Fruit fly (Drosophila melanogaster) whole organism, embryonic: ENCODE measurements around the gene mRpS18B.

Source experiments
- Ada2b ChIP-seq: fragments of 200-800 bp; sonication (Bioruptor generic); IDR thresholded peaks from 2 replicates; pipeline ENCODE4 v1.3.6; 2022; ENCODE audit warnings: missing biosample characterization, missing genetic modification characterization
- Asciz ChIP-seq: fragments of 200-800 bp; sonication (Bioruptor generic); optimal IDR thresholded peaks from 2 replicates; lab custom pipeline; 2017; ENCODE audit warnings: missing biosample characterization, mild to moderate bottlenecking, missing genetic modification characterization, missing genetic modification reagents
- Bgb ChIP-seq: fragments of 200-800 bp; sonication (Bioruptor generic); IDR thresholded peaks from 2 replicates; pipeline ENCODE4 v1.3.6; 2022; ENCODE audit warnings: missing biosample characterization, missing genetic modification characterization; ENCODE audit not compliant: partially characterized antibody
- CG10321 ChIP-seq: fragments of 200-800 bp; sonication (Bioruptor generic); IDR thresholded peaks from 2 replicates; pipeline ENCODE4 v1.3.6; 2022; ENCODE audit warnings: missing biosample characterization, missing genetic modification characterization
- CG10959 ChIP-seq: fragments of 200-800 bp; sonication (Bioruptor generic); IDR thresholded peaks from 2 replicates; pipeline ENCODE4 v1.3.6; 2022; ENCODE audit warnings: missing biosample characterization, missing genetic modification characterization
- CG11093 ChIP-seq: fragments of 200-800 bp; sonication (Bioruptor generic); IDR thresholded peaks from 3 replicates; pipeline ENCODE4 v1.3.6; 2022; ENCODE audit warnings: missing biosample characterization, missing genetic modification characterization
- CG11723 ChIP-seq: fragments of 200-800 bp; sonication (Bioruptor generic); optimal IDR thresholded peaks from 2 replicates; lab custom pipeline; 2017; ENCODE audit warnings: missing biosample characterization, mild to moderate bottlenecking, missing genetic modification characterization
- CG12104 ChIP-seq: fragments of 200-800 bp; sonication (Bioruptor generic); optimal IDR thresholded peaks from 3 replicates; lab custom pipeline; 2016; ENCODE audit warnings: missing biosample characterization, missing genetic modification characterization
- CG13424 ChIP-seq: fragments of 200-800 bp; sonication (Bioruptor generic); optimal IDR thresholded peaks from 2 replicates; lab custom pipeline; 2019; ENCODE audit warnings: missing biosample characterization, mild to moderate bottlenecking, missing genetic modification characterization, moderate library complexity
- CG15011 ChIP-seq: fragments of 200-800 bp; sonication (Bioruptor generic); optimal IDR thresholded peaks from 3 replicates; lab custom pipeline; 2018; ENCODE audit warnings: missing biosample characterization, mild to moderate bottlenecking, missing genetic modification characterization
- CG18476 ChIP-seq: fragments of 200-800 bp; sonication (Bioruptor generic); optimal IDR thresholded peaks from 2 replicates; lab custom pipeline; 2016; ENCODE audit warnings: missing biosample characterization, mild to moderate bottlenecking, missing genetic modification characterization
- CG2116 ChIP-seq: fragments of 200-800 bp; sonication (Bioruptor generic); optimal IDR thresholded peaks from 3 replicates; lab custom pipeline; 2018; ENCODE audit warnings: missing biosample characterization, mild to moderate bottlenecking, missing genetic modification characterization
- CG32532 ChIP-seq: fragments of 200-800 bp; sonication (Bioruptor generic); IDR thresholded peaks from 2 replicates; pipeline ENCODE4 v1.3.6; 2022; ENCODE audit warnings: missing biosample characterization, missing genetic modification characterization
- CG3281 ChIP-seq: fragments of 200-800 bp; sonication (Bioruptor generic); optimal IDR thresholded peaks from 3 replicates; lab custom pipeline; 2017; ENCODE audit warnings: missing biosample characterization, mild to moderate bottlenecking, missing genetic modification characterization
- CG33213 ChIP-seq: fragments of 200-800 bp; sonication (Bioruptor generic); optimal IDR thresholded peaks from 3 replicates; lab custom pipeline; 2016; ENCODE audit warnings: missing biosample characterization, missing genetic modification characterization
- CG3847 ChIP-seq: fragments of 200-800 bp; sonication (Bioruptor generic); IDR thresholded peaks from 2 replicates; pipeline ENCODE4 v1.3.6; 2022; ENCODE audit warnings: missing biosample characterization, missing genetic modification characterization
- CG4404 ChIP-seq: fragments of 200-800 bp; sonication (Bioruptor generic); IDR thresholded peaks from 2 replicates; pipeline ENCODE4 v1.3.6; 2022; ENCODE audit warnings: missing biosample characterization, missing genetic modification characterization
- CG4617 ChIP-seq: fragments of 200-800 bp; sonication (Bioruptor generic); optimal IDR thresholded peaks from 3 replicates; lab custom pipeline; 2016; ENCODE audit warnings: missing biosample characterization, missing genetic modification characterization, borderline replicate concordance
- CG5180 ChIP-seq: fragments of 200-800 bp; sonication (Bioruptor generic); optimal IDR thresholded peaks from 3 replicates; lab custom pipeline; 2017; ENCODE audit warnings: missing biosample characterization, missing genetic modification characterization, mild to moderate bottlenecking, moderate library complexity, missing genetic modification reagents
- CG7271 ChIP-seq: fragments of 200-800 bp; sonication (Bioruptor generic); optimal IDR thresholded peaks from 2 replicates; lab custom pipeline; 2018; ENCODE audit warnings: missing biosample characterization, mild to moderate bottlenecking, missing genetic modification characterization, moderate library complexity
- CG7963 ChIP-seq: fragments of 200-800 bp; sonication (Bioruptor generic); IDR thresholded peaks from 3 replicates; pipeline ENCODE4 v1.3.6; 2022; ENCODE audit warnings: missing biosample characterization, missing genetic modification characterization; ENCODE audit not compliant: partially characterized antibody
- Dref ChIP-seq: fragments of 200-800 bp; sonication (Bioruptor generic); IDR thresholded peaks from 2 replicates; pipeline ENCODE4 v1.3.6; 2022; ENCODE audit warnings: missing biosample characterization, missing genetic modification characterization
- Elba2 ChIP-seq: fragments of 200-800 bp; sonication (Bioruptor generic); optimal IDR thresholded peaks from 3 replicates; lab custom pipeline; 2016; ENCODE audit warnings: missing biosample characterization, missing genetic modification characterization
- HLH4C ChIP-seq: fragments of 200-800 bp; sonication (Bioruptor generic); IDR thresholded peaks from 3 replicates; pipeline ENCODE4 v1.3.6; 2022; ENCODE audit warnings: missing biosample characterization, missing genetic modification characterization; ENCODE audit not compliant: partially characterized antibody
- Hey ChIP-seq: fragments of 200-800 bp; sonication (Bioruptor generic); optimal IDR thresholded peaks from 3 replicates; lab custom pipeline; 2018; ENCODE audit warnings: missing biosample characterization, mild to moderate bottlenecking, missing genetic modification characterization
- Hmr ChIP-seq: fragments of 200-800 bp; sonication (Bioruptor generic); optimal IDR thresholded peaks from 3 replicates; lab custom pipeline; 2017; ENCODE audit warnings: mild to moderate bottlenecking, missing biosample characterization, missing genetic modification reagents, missing genetic modification characterization
- Hsf ChIP-seq: fragments of 200-800 bp; sonication (Bioruptor generic); optimal IDR thresholded peaks from 3 replicates; lab custom pipeline; 2016; ENCODE audit warnings: missing biosample characterization, missing genetic modification characterization
- Lhr ChIP-seq: fragments of 200-800 bp; sonication (Bioruptor generic); optimal IDR thresholded peaks from 3 replicates; lab custom pipeline; 2017; ENCODE audit warnings: mild to moderate bottlenecking, missing biosample characterization, missing genetic modification reagents, missing genetic modification characterization
- MESR4 ChIP-seq: fragments of 200-800 bp; sonication (Bioruptor generic); optimal IDR thresholded peaks from 2 replicates; lab custom pipeline; 2018; ENCODE audit warnings: missing biosample characterization, mild to moderate bottlenecking, missing genetic modification characterization, moderate library complexity
- Med ChIP-seq: fragments of 200-800 bp; sonication (Bioruptor generic); peaks from one replicate; lab custom pipeline; 2016; ENCODE audit warnings: missing biosample characterization, missing genetic modification characterization, mild to moderate bottlenecking, inconsistent platforms, moderate library complexity
- NC2α ChIP-seq: fragments of 200-800 bp; sonication (Bioruptor generic); optimal IDR thresholded peaks from 2 replicates; lab custom pipeline; 2016; ENCODE audit warnings: missing biosample characterization, missing genetic modification characterization
- Xrp1 ChIP-seq: fragments of 200-800 bp; sonication (Bioruptor generic); IDR thresholded peaks from 2 replicates; pipeline ENCODE4 v1.3.6; 2022; ENCODE audit warnings: missing biosample characterization, missing genetic modification characterization
- ato ChIP-seq: fragments of 200-800 bp; sonication (Bioruptor generic); IDR thresholded peaks from 2 replicates; pipeline ENCODE4 v1.3.6; 2022; ENCODE audit warnings: missing biosample characterization, missing genetic modification characterization; ENCODE audit not compliant: partially characterized antibody
- disco-r ChIP-seq: fragments of 200-800 bp; sonication (Bioruptor generic); optimal IDR thresholded peaks from 2 replicates; lab custom pipeline; 2016; ENCODE audit warnings: missing biosample characterization, missing genetic modification characterization
- exex ChIP-seq: fragments of 200-800 bp; sonication (Bioruptor generic); optimal IDR thresholded peaks from 4 replicates; lab custom pipeline; 2018; ENCODE audit warnings: missing biosample characterization, mild to moderate bottlenecking, missing genetic modification characterization, moderate library complexity
- gro ChIP-seq: fragments of 200-800 bp; sonication (Bioruptor generic); optimal IDR thresholded peaks from 2 replicates; lab custom pipeline; 2016; ENCODE audit warnings: missing biosample characterization, missing genetic modification characterization
- gt ChIP-seq: fragments of 200-800 bp; sonication (Bioruptor generic); IDR thresholded peaks from 2 replicates; pipeline ENCODE4 v1.3.6; 2022; ENCODE audit warnings: missing biosample characterization, missing genetic modification characterization
- jigr1 ChIP-seq: fragments of 200-800 bp; sonication (Bioruptor generic); IDR thresholded peaks from 3 replicates; pipeline ENCODE4 v1.3.6; 2022; ENCODE audit warnings: missing biosample characterization, missing genetic modification characterization
- nerfin-2 ChIP-seq: fragments of 200-800 bp; sonication (Bioruptor generic); IDR thresholded peaks from 2 replicates; pipeline ENCODE4 v1.3.6; 2022; ENCODE audit warnings: missing biosample characterization, missing genetic modification characterization; ENCODE audit not compliant: partially characterized antibody
- otp ChIP-seq: fragments of 200-800 bp; sonication (Bioruptor generic); IDR thresholded peaks from 3 replicates; pipeline ENCODE4, ENCODE4 v1.3.6; 2022; ENCODE audit warnings: missing biosample characterization, missing genetic modification characterization
- pb ChIP-seq: fragments of 200-800 bp; sonication (Bioruptor generic); optimal IDR thresholded peaks from 3 replicates; lab custom pipeline; 2016; ENCODE audit warnings: missing biosample characterization, missing genetic modification characterization
- peb ChIP-seq: fragments of 200-800 bp; sonication (Bioruptor generic); IDR thresholded peaks from 2 replicates; pipeline ENCODE4 v1.3.6; 2022; ENCODE audit warnings: missing biosample characterization, missing genetic modification characterization
- pfk ChIP-seq: fragments of 200-800 bp; sonication (Bioruptor generic); optimal IDR thresholded peaks from 2 replicates; lab custom pipeline; 2018; ENCODE audit warnings: missing biosample characterization, mild to moderate bottlenecking, missing genetic modification characterization, moderate library complexity
- pho ChIP-seq: fragments of 200-800 bp; sonication (Bioruptor generic); optimal IDR thresholded peaks from 2 replicates; lab custom pipeline; 2016; ENCODE audit warnings: missing biosample characterization, missing genetic modification characterization
- prd ChIP-seq, 3 experiments: fragments of >200 bp in 2 of 3; fragments of 200-800 bp in 1 of 3; sonication (Bioruptor generic) in 1 of 3; optimal IDR thresholded peaks in 2 of 3; IDR thresholded peaks in 1 of 3; 2 replicates in 2 of 3; 3 replicates in 1 of 3; pipeline versions ENCODE4 v1.3.6 to Lab custom; 2017 to 2022; ENCODE audit warnings: missing biosample characterization in 1 of 3, missing genetic modification characterization in 1 of 3
- pum ChIP-seq: fragments of 200-800 bp; sonication (Bioruptor generic); optimal IDR thresholded peaks from 2 replicates; lab custom pipeline; 2016; ENCODE audit warnings: missing biosample characterization, missing genetic modification characterization
- sd ChIP-seq: fragments of 200-800 bp; sonication (Bioruptor generic); optimal IDR thresholded peaks from 3 replicates; lab custom pipeline; 2018; ENCODE audit warnings: missing biosample characterization, mild to moderate bottlenecking, missing genetic modification characterization, moderate library complexity
- sens ChIP-seq: fragments of 200-800 bp; sonication (Bioruptor generic); peaks from one replicate; lab custom pipeline; 2016; ENCODE audit warnings: missing biosample characterization, missing genetic modification characterization
- slou ChIP-seq: fragments of 200-800 bp; sonication (Bioruptor generic); optimal IDR thresholded peaks from 3 replicates; lab custom pipeline; 2016; ENCODE audit warnings: missing biosample characterization, missing genetic modification characterization
- unc-4 ChIP-seq: fragments of 200-800 bp; sonication (Bioruptor generic); IDR thresholded peaks from 2 replicates; pipeline ENCODE4 v1.3.6; 2022; ENCODE audit warnings: missing biosample characterization, missing genetic modification characterization; ENCODE audit not compliant: partially characterized antibody
- wek ChIP-seq: fragments of 200-800 bp; sonication (Bioruptor generic); optimal IDR thresholded peaks from 3 replicates; lab custom pipeline; 2018; ENCODE audit warnings: missing biosample characterization, mild to moderate bottlenecking, missing genetic modification characterization, moderate library complexity
- zen ChIP-seq: fragments of 200-800 bp; sonication (Bioruptor generic); optimal IDR thresholded peaks from 3 replicates; lab custom pipeline; 2018; ENCODE audit warnings: missing biosample characterization, mild to moderate bottlenecking, missing genetic modification characterization, moderate library complexity

The mRpS18B gene

DNA sequence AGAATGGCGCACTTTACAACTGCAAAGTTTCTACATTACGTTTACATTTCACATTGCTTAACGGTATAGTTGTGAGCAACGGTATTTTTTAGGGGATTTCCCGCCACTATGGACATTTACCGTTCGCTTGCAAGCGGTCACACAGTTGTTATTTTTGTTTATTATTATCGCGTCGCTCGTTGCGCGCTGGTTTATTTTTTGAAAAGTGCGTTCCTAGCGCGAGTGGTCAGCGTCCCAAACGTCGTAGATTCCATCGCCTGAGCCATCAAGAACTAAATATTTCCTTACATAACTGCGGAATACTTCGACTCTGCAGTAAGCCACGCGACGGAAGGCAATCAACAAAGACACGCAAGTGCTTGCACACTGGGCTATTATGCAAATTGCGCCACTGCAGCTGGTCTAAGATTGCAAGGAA, 30.8 kb downstream of the mRpS18B start, which contains the start of gene bwa (continued):
- TF ChIP-seq prd (optimal IDR thresholded peaks at IDR 0.05; lab: Kevin White, UChicago), result no peak
- TF ChIP-seq prd (GFP tag; IDR thresholded peaks at IDR 0.05; lab: Robert Waterston, UW), result no peak
- TF ChIP-seq CG4617 (GFP tag; lab: Kevin White, UChicago), result peak; percentile 13
- TF ChIP-seq Asciz (GFP tag; lab: Kevin White, UChicago), result no peak
- TF ChIP-seq wek (GFP tag; lab: Kevin White, UChicago), result no peak
- no peak for TF ChIP-seq gt (GFP tag; lab: Robert Waterston, UW)
- no peak for TF ChIP-seq exex (tag; lab: Kevin White, UChicago)
- TF ChIP-seq Lhr (GFP tag; lab: Kevin White, UChicago), result peak; percentile 86
- TF ChIP-seq CG15011 (GFP tag; lab: Kevin White, UChicago), result no peak
- peak; percentile 22 for TF ChIP-seq CG2116 (GFP tag; lab: Kevin White, UChicago)
- TF ChIP-seq CG3847 (GFP tag; lab: Robert Waterston, UW), result 0 out of 2 replicates have a peak, but pooled peaks have one; percentile 27
- TF ChIP-seq MESR4, result peak; percentile 52
- peak; percentile 58 for TF ChIP-seq Hmr (GFP tag; lab: Kevin White, UChicago)
- TF ChIP-seq NC2α (GFP tag; lab: Kevin White, UChicago), result no peak
- TF ChIP-seq CG12104, result no peak
- TF ChIP-seq CG32532 (GFP tag; lab: Robert Waterston, UW), result no peak
- no peak for TF ChIP-seq CG7271 (tag; lab: Kevin White, UChicago)
- TF ChIP-seq CG5180, result no peak
- TF ChIP-seq otp (GFP tag; lab: Robert Waterston, UW), result no peak
- TF ChIP-seq Xrp1 (GFP tag; lab: Robert Waterston, UW), result no peak
- TF ChIP-seq pum, result no peak
- peak; percentile 41 for TF ChIP-seq gro (GFP tag; lab: Kevin White, UChicago)
- no peak for TF ChIP-seq CG11093
- no peak for TF ChIP-seq disco-r (GFP tag; lab: Kevin White, UChicago)
- no peak for TF ChIP-seq peb (GFP tag; lab: Robert Waterston, UW)
- TF ChIP-seq pb, result peak; percentile 2
- TF ChIP-seq HLH4C (GFP tag; lab: Robert Waterston, UW), result no peak
- no peak for TF ChIP-seq slou (GFP tag; lab: Kevin White, UChicago)
- TF ChIP-seq CG10959 (GFP tag; lab: Robert Waterston, UW), result no peak
- TF ChIP-seq CG18476 (GFP tag; lab: Kevin White, UChicago), result no peak
- no peak for TF ChIP-seq Hsf (GFP tag; lab: Kevin White, UChicago)
- TF ChIP-seq Hey (tag; lab: Kevin White, UChicago), result no peak
- TF ChIP-seq jigr1 (GFP tag; lab: Robert Waterston, UW), result no peak
- peak; percentile 10 for TF ChIP-seq CG11723
- no peak for TF ChIP-seq Elba2 (GFP tag; lab: Kevin White, UChicago)
- TF ChIP-seq Bgb (GFP tag; lab: Robert Waterston, UW), result peak; percentile 29; the same call in 1 of the 2 replicates
- TF ChIP-seq CG33213 (GFP tag; lab: Kevin White, UChicago), result peak; percentile 84
- TF ChIP-seq pfk (GFP tag; lab: Kevin White, UChicago), result no peak
- TF ChIP-seq Med (GFP tag; lab: Kevin White, UChicago), result peak; percentile 73
- TF ChIP-seq CG10321, result no peak
- no peak for TF ChIP-seq Ada2b

DNA sequence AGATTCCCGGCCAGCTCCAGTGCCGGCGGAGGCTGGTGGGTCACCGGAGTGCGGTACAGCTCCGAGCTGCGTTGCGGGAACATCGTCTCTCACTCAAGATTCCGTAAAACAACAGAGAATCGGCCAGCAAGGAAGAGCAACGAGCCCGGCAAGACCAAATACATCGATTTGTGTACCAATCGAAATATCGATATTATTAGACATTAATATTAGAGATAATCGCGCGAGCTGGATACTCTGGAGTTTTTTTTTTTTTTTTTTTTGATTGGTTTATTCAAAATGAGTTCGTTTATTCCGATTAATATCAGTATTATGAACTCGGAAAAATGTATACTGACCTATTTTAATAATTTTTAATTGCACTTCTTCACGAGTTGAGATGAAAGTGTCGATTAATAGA, 31.5 kb downstream of the mRpS18B start, which contains the start of gene vls:
Gene vls, minus strand, starts transcription at position 164 of the 400 bp plus-strand sequence.
- peak; percentile 85 for TF ChIP-seq Dref (GFP tag; lab: Robert Waterston, UW)
- TF ChIP-seq gt (GFP tag; lab: Robert Waterston, UW), result no peak
- peak; percentile 63 for TF ChIP-seq nerfin-2 (GFP tag; lab: Robert Waterston, UW)
- TF ChIP-seq CG4404, result no peak
- TF ChIP-seq CG7963 (GFP tag; lab: Robert Waterston, UW), result peak; percentile 55; the same call in 1 of the 3 replicates
- TF ChIP-seq sens (GFP tag; lab: Kevin White, UChicago), result peak; percentile 78
- TF ChIP-seq zen, result no peak
- TF ChIP-seq ato (GFP tag; lab: Robert Waterston, UW), result peak; percentile 73
- no peak for TF ChIP-seq CG13424
- no peak for TF ChIP-seq pho
- TF ChIP-seq unc-4 (GFP tag; lab: Robert Waterston, UW), result peak; percentile 78
- TF ChIP-seq CG3281, result no peak
- no peak for TF ChIP-seq sd (tag; lab: Kevin White, UChicago)
